Fruit fly (Drosophila melanogaster) whole organism, wandering third instar larva: ENCODE results near the gene CkIIalpha-i1.

ENCODE experiments used
- Hr78 ChIP-seq: fragments of >200 bp; optimal IDR thresholded peaks from 2 replicates; lab custom pipeline; 2017; ENCODE audit warnings: missing biosample characterization, missing genetic modification characterization
- pan ChIP-seq: fragments of >200 bp; optimal IDR thresholded peaks from 2 replicates; lab custom pipeline; 2017
- woc ChIP-seq: sonication (Bioruptor generic); optimal IDR thresholded peaks from 2 replicates; lab custom pipeline; 2016; ENCODE audit warnings: missing biosample characterization, mild to moderate bottlenecking, missing genetic modification characterization

dm6 chr3L:15802117-15802516 is 14.7 kb upstream of the CkIIalpha-i1 start:
- TF ChIP-seq Hr78 (GFP tag; lab: Kevin White, UChicago) (no peak), woc (GFP tag; lab: Kevin White, UChicago) (no peak), pan (no peak)
